Worm (Caenorhabditis elegans) whole organism, late embryonic: ENCODE results near the gene C17H11.5.

ENCODE experiments used
- C08G9.2 ChIP-seq: sonication (generic microtip); optimal IDR thresholded peaks from 2 replicates; lab custom pipeline; 2016; ENCODE audit warnings: mild to moderate bottlenecking, missing genetic modification characterization, moderate library complexity, missing compliant biosample characterization
- C38D4.7 ChIP-seq: fragments of 200-800 bp; sonication (Bioruptor generic); optimal IDR thresholded peaks from 2 replicates; lab custom pipeline; 2018; ENCODE audit warnings: mild to moderate bottlenecking, missing genetic modification characterization, moderate library complexity, missing compliant biosample characterization
- K02D7.2 ChIP-seq: sonication (generic microtip); optimal IDR thresholded peaks from 2 replicates; lab custom pipeline; 2017; ENCODE audit warnings: mild to moderate bottlenecking, missing genetic modification characterization, missing compliant biosample characterization
- K09A11.1 ChIP-seq: sonication (generic microtip); optimal IDR thresholded peaks from 2 replicates; lab custom pipeline; 2017; ENCODE audit warnings: antibody characterized with exemption, mild to moderate bottlenecking, missing genetic modification characterization, missing compliant biosample characterization; ENCODE audit not compliant: insufficient read depth
- Y22D7AL.16 ChIP-seq: sonication (generic microtip); optimal IDR thresholded peaks from 2 replicates; lab custom pipeline; 2016; ENCODE audit warnings: missing genetic modification characterization, missing compliant biosample characterization
- ahr-1 ChIP-seq: sonication (generic microtip); optimal IDR thresholded peaks from 2 replicates; lab custom pipeline; 2016; ENCODE audit warnings: missing genetic modification characterization, missing compliant biosample characterization
- ama-1 ChIP-seq: fragments of 150-350 bp; optimal IDR thresholded peaks from 2 replicates; lab custom pipeline; 2014
- ceh-18 ChIP-seq: sonication (generic microtip); optimal IDR thresholded peaks from 2 replicates; lab custom pipeline; 2016; ENCODE audit warnings: missing genetic modification characterization, missing compliant biosample characterization
- ceh-19 ChIP-seq: fragments of 200-800 bp; sonication (Bioruptor generic); optimal IDR thresholded peaks from 2 replicates; lab custom pipeline; 2018; ENCODE audit warnings: mild to moderate bottlenecking, missing genetic modification characterization, missing compliant biosample characterization
- ceh-22 ChIP-seq: sonication (generic microtip); optimal IDR thresholded peaks from 2 replicates; lab custom pipeline; 2017; ENCODE audit warnings: missing biosample characterization, missing genetic modification characterization
- ceh-45 ChIP-seq: fragments of 200-800 bp; sonication (Bioruptor generic); IDR thresholded peaks from 2 replicates; pipeline ENCODE4 v1.3.6; 2022; ENCODE audit warnings: missing genetic modification reagents, missing genetic modification characterization, missing compliant biosample characterization
- ceh-6 ChIP-seq: fragments of 200-800 bp; sonication (Bioruptor generic); optimal IDR thresholded peaks from 2 replicates; lab custom pipeline; 2018; ENCODE audit warnings: mild to moderate bottlenecking, missing genetic modification characterization, missing compliant biosample characterization
- ceh-9 ChIP-seq: sonication (generic microtip); optimal IDR thresholded peaks from 2 replicates; lab custom pipeline; 2016; ENCODE audit warnings: mild to moderate bottlenecking, missing genetic modification characterization, inconsistent platforms, missing compliant biosample characterization
- che-1 ChIP-seq: sonication (generic microtip); optimal IDR thresholded peaks from 2 replicates; lab custom pipeline; 2016; ENCODE audit warnings: mild to moderate bottlenecking, missing genetic modification characterization, missing compliant biosample characterization
- dmd-4 ChIP-seq: sonication (generic microtip); optimal IDR thresholded peaks from 2 replicates; lab custom pipeline; 2016; ENCODE audit warnings: borderline replicate concordance, missing genetic modification characterization, missing compliant biosample characterization
- dve-1 ChIP-seq: sonication (generic microtip); optimal IDR thresholded peaks from 2 replicates; lab custom pipeline; 2017; ENCODE audit warnings: antibody characterized with exemption, mild to moderate bottlenecking, missing genetic modification characterization, missing compliant biosample characterization
- elt-2 ChIP-seq: sonication (generic microtip); optimal IDR thresholded peaks from 2 replicates; lab custom pipeline; 2016; ENCODE audit warnings: missing genetic modification reagents, missing genetic modification characterization, missing compliant biosample characterization
- eyg-1 ChIP-seq: sonication (generic microtip); optimal IDR thresholded peaks from 2 replicates; lab custom pipeline; 2016; ENCODE audit warnings: missing genotype, missing genetic modification characterization, missing compliant biosample characterization
- fkh-10 ChIP-seq: fragments of 150-350 bp; optimal IDR thresholded peaks from 2 replicates; lab custom pipeline; 2014; ENCODE audit warnings: missing biosample characterization, missing genetic modification reagents, missing genetic modification characterization
- fkh-6 ChIP-seq: sonication (generic microtip); optimal IDR thresholded peaks from 2 replicates; lab custom pipeline; 2016; ENCODE audit warnings: missing genetic modification characterization, missing compliant biosample characterization
- gmeb-2 ChIP-seq: sonication (generic microtip); optimal IDR thresholded peaks from 2 replicates; lab custom pipeline; 2016; ENCODE audit warnings: missing genetic modification characterization, inconsistent platforms, missing compliant biosample characterization
- hlh-30 ChIP-seq: sonication (generic microtip); optimal IDR thresholded peaks from 2 replicates; lab custom pipeline; 2017; ENCODE audit warnings: antibody characterized with exemption, missing genetic modification characterization, missing compliant biosample characterization; ENCODE audit not compliant: insufficient read depth
- madf-2 ChIP-seq: sonication (generic microtip); optimal IDR thresholded peaks from 2 replicates; lab custom pipeline; 2017; ENCODE audit warnings: missing genetic modification characterization, missing compliant biosample characterization
- mec-3 ChIP-seq: sonication (generic microtip); optimal IDR thresholded peaks from 2 replicates; lab custom pipeline; 2016; ENCODE audit warnings: borderline replicate concordance, missing genetic modification characterization, missing compliant biosample characterization
- nhr-232 ChIP-seq: sonication (generic microtip); optimal IDR thresholded peaks from 2 replicates; lab custom pipeline; 2016; ENCODE audit warnings: missing genetic modification characterization, missing compliant biosample characterization
- odd-2 ChIP-seq: sonication (generic microtip); optimal IDR thresholded peaks from 2 replicates; lab custom pipeline; 2017; ENCODE audit warnings: antibody characterized with exemption, mild to moderate bottlenecking, missing genetic modification characterization, missing compliant biosample characterization
- pag-3 ChIP-seq: sonication (generic microtip); optimal IDR thresholded peaks from 2 replicates; lab custom pipeline; 2016; ENCODE audit warnings: missing compliant biosample characterization, missing genetic modification characterization, borderline replicate concordance
- pat-9 ChIP-seq: fragments of 200-800 bp; sonication (Bioruptor generic); optimal IDR thresholded peaks from 2 replicates; lab custom pipeline; 2018; ENCODE audit warnings: mild to moderate bottlenecking, missing genetic modification characterization, moderate library complexity, missing compliant biosample characterization
- pha-4 ChIP-seq: fragments of 150-350 bp; optimal IDR thresholded peaks from 2 replicates; lab custom pipeline; 2018; ENCODE audit warnings: missing biosample characterization, missing genetic modification reagents, missing genetic modification characterization
- pqm-1 ChIP-seq: sonication (generic microtip); optimal IDR thresholded peaks from 2 replicates; lab custom pipeline; 2016; ENCODE audit warnings: missing genetic modification characterization, missing compliant biosample characterization
- pros-1 ChIP-seq: fragments of 150-350 bp; optimal IDR thresholded peaks from 2 replicates; lab custom pipeline; 2014; ENCODE audit warnings: missing biosample characterization, missing genetic modification reagents, missing genetic modification characterization
- sdc-2 ChIP-seq: sonication (generic microtip); optimal IDR thresholded peaks from 2 replicates; lab custom pipeline; 2016; ENCODE audit warnings: missing genotype, missing genetic modification characterization, missing compliant biosample characterization
- sox-2 ChIP-seq: fragments of 200-800 bp; sonication (Bioruptor generic); IDR thresholded peaks from 2 replicates; pipeline ENCODE4 v1.3.6; 2022; ENCODE audit warnings: missing genetic modification reagents, missing genetic modification characterization, missing compliant biosample characterization
- sox-4 ChIP-seq: sonication (generic microtip); optimal IDR thresholded peaks from 2 replicates; lab custom pipeline; 2017; ENCODE audit warnings: mild to moderate bottlenecking, missing genetic modification characterization, inconsistent platforms, missing compliant biosample characterization
- syd-9 ChIP-seq: sonication (generic microtip); optimal IDR thresholded peaks from 2 replicates; lab custom pipeline; 2016; ENCODE audit warnings: mild to moderate bottlenecking, missing genetic modification characterization, moderate library complexity, missing compliant biosample characterization
- tbx-2 ChIP-seq: sonication (generic microtip); optimal IDR thresholded peaks from 2 replicates; lab custom pipeline; 2016; ENCODE audit warnings: missing genetic modification characterization, missing compliant biosample characterization
- tbx-7 ChIP-seq: sonication (generic microtip); optimal IDR thresholded peaks from 2 replicates; lab custom pipeline; 2016; ENCODE audit warnings: missing genotype, missing genetic modification characterization, missing compliant biosample characterization
- unc-3 ChIP-seq, 2 experiments: fragments of 200-800 bp in 1 of 2; sonication (Bioruptor generic) in 1 of 2; sonication (generic microtip) in 1 of 2; conservative IDR thresholded peaks in 1 of 2; optimal IDR thresholded peaks in 1 of 2; 2 replicates each; pipeline versions ENCODE4 v1.3.6 to Lab custom; 2016 to 2022; ENCODE audit warnings: missing compliant biosample characterization in 2 of 2, missing genetic modification characterization in 2 of 2, missing genetic modification reagents in 1 of 2
- unc-42 ChIP-seq: sonication (generic microtip); optimal IDR thresholded peaks from 2 replicates; lab custom pipeline; 2016; ENCODE audit warnings: missing genotype, missing genetic modification characterization, missing compliant biosample characterization
- unc-55 ChIP-seq: sonication (generic microtip); optimal IDR thresholded peaks from 2 replicates; lab custom pipeline; 2017; ENCODE audit warnings: missing biosample characterization, missing genetic modification reagents, missing genetic modification characterization
- unc-86 ChIP-seq: sonication (generic microtip); optimal IDR thresholded peaks from 2 replicates; lab custom pipeline; 2016; ENCODE audit warnings: missing genetic modification characterization, missing compliant biosample characterization
- ztf-16 ChIP-seq: sonication (generic microtip); optimal IDR thresholded peaks from 2 replicates; lab custom pipeline; 2017; ENCODE audit warnings: missing genetic modification characterization, missing compliant biosample characterization

C17H11.5 gene

DNA sequence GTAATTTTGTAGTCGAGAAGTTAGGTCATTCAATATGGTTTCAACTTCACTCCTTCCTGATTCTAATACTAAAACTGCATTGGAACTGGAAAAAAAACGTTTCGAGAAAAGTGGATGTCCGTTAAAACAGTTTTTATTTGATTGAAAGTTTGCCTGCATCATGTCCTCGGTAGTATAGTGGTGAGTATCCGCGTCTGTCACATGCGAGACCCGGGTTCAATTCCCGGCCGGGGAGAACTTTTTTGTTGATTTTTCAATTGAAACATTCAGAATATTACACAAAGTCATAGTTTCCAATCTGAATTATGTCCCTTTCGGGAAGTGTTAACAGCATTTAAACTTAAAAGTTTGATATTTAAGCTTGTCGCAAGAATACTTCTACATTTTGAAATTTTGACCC lies 35.9 kb downstream of the C17H11.5 start:
- no peak for TF ChIP-seq pros-1 (tag; lab: Kevin White, UChicago)
- no peak for TF ChIP-seq ama-1
- TF ChIP-seq fkh-6 (tag; lab: Kevin White, UChicago) = no peak
- no peak for TF ChIP-seq syd-9 (tag; lab: Kevin White, UChicago)
- no peak for TF ChIP-seq elt-2 (tag; lab: Kevin White, UChicago)
- no peak for TF ChIP-seq ceh-19 (GFP tag; lab: Kevin White, UChicago)
- TF ChIP-seq unc-86 (tag; lab: Kevin White, UChicago) = no peak
- no peak for TF ChIP-seq ztf-16 (tag; lab: Kevin White, UChicago)
- no peak for TF ChIP-seq sdc-2
- no peak for TF ChIP-seq pat-9
- no peak for TF ChIP-seq sox-4
- TF ChIP-seq unc-42 (tag; lab: Kevin White, UChicago) = no peak
- no peak for TF ChIP-seq ceh-9
- TF ChIP-seq mec-3 (tag; lab: Kevin White, UChicago) = no peak

- TF ChIP-seq ceh-6 (GFP tag; lab: Kevin White, UChicago) (no peak), pha-4 (tag; lab: Kevin White, UChicago) (no peak), ceh-9 (no peak), C08G9.2 (no peak), ceh-45 (no peak), nhr-232 (tag; lab: Kevin White, UChicago) (no peak), odd-2 (tag; lab: Kevin White, UChicago) (no peak), dmd-4 (tag; lab: Kevin White, UChicago) (no peak), K02D7.2 (tag; lab: Kevin White, UChicago) (no peak), fkh-6 (tag; lab: Kevin White, UChicago) (no peak)
Observed at ce11 chrX:8147398-8147797, 37.5 kb downstream of the C17H11.5 start, which contains the start of gene C02B8.1. Gene C02B8.1 (plus strand): TSS chrX:8147698.

DNA sequence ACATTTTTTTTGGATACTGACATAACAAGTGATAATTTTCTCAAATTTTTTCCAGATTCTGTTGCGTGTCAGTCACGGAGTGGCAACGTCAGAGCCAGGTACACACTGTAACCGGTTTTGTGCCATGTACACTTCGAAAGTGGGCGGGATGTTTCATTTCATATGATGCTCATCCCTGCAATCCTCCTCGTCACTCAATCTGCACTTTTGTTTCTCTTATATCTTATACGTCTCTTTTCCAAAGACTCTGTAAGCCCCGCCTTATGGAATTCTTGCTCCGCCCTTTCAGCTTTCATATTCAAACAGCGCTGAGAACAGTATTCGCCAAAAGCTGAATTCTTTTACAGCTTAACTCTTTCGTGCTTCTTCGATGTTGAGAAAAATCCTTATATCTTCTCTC lies 45.8 kb downstream of the C17H11.5 start, which contains the start of gene C02B8.3:
Gene C02B8.3 (plus strand): TSS at position 301 of the 400 bp plus-strand sequence.
- TF ChIP-seq eyg-1 (no peak), ceh-18 (no peak), che-1 (tag; lab: Kevin White, UChicago) (no peak), odd-2 (tag; lab: Kevin White, UChicago) (no peak), ahr-1 (tag; lab: Kevin White, UChicago) (no peak), Y22D7AL.16 (tag; lab: Kevin White, UChicago) (no peak), ceh-9 (no peak), ceh-22 (tag; lab: Kevin White, UChicago) (no peak), tbx-7 (tag; lab: Kevin White, UChicago) (no peak), dve-1 (no peak), pqm-1 (tag; lab: Kevin White, UChicago) (no peak), unc-55 (GFP tag; lab: Kevin White, UChicago) (no peak), C08G9.2 (no peak), syd-9 (tag; lab: Kevin White, UChicago) (no peak), elt-2 (tag; lab: Kevin White, UChicago) (no peak), unc-3 (GFP tag; conservative IDR thresholded peaks at IDR 0.05; lab: Robert Waterston, UW) (no peak), unc-3 (tag; optimal IDR thresholded peaks at IDR 0.05; lab: Kevin White, UChicago) (no peak), pha-4 (tag; lab: Kevin White, UChicago) (no peak), gmeb-2 (no peak), sdc-2 (no peak)
- TF ChIP-seq, all 69 proteins: peak for 0

ce11 chrX:8137779-8138178 lies 47.2 kb downstream of the C17H11.5 start, which contains the start of gene C02B8.7:
Gene C02B8.7 (minus strand): TSS chrX:8137879.
- no peak for TF ChIP-seq fkh-10
- no peak for TF ChIP-seq unc-86 (tag; lab: Kevin White, UChicago)
- no peak for TF ChIP-seq ahr-1 (tag; lab: Kevin White, UChicago)
- TF ChIP-seq sdc-2 = no peak
- no peak for TF ChIP-seq K02D7.2 (tag; lab: Kevin White, UChicago)
- no peak for TF ChIP-seq pat-9
- no peak for TF ChIP-seq pag-3 (tag; lab: Kevin White, UChicago)
- TF ChIP-seq gmeb-2 = no peak
- no peak for TF ChIP-seq tbx-2
- TF ChIP-seq ceh-18 = no peak
- TF ChIP-seq madf-2 (tag; lab: Kevin White, UChicago) = no peak
- no peak for TF ChIP-seq syd-9 (tag; lab: Kevin White, UChicago)
- TF ChIP-seq sox-2 (GFP tag; lab: Robert Waterston, UW) = no peak
- no peak for TF ChIP-seq K09A11.1
- no peak for TF ChIP-seq C38D4.7 (GFP tag; lab: Kevin White, UChicago)
- no peak for TF ChIP-seq hlh-30
- TF ChIP-seq tbx-7 (tag; lab: Kevin White, UChicago) = no peak
- TF ChIP-seq, all 69 proteins: peak for 0
